Worm (Caenorhabditis elegans): ENCODE data around the gene C05D10.4.

- no peak for TF ChIP-seq F23B12.7 (tag; optimal IDR thresholded peaks at IDR 0.05; ENCODE audit: insufficient read depth)
- TF ChIP-seq dpff-1 (tag; optimal IDR thresholded peaks at IDR 0.05) = no peak
- no peak for TF ChIP-seq hrde-1 (tag; optimal IDR thresholded peaks at IDR 0.05; ENCODE audit: borderline replicate concordance)
- TF ChIP-seq repo-1 (tag; optimal IDR thresholded peaks at IDR 0.05) = no peak
- no peak for TF ChIP-seq nfya-1 (tag; optimal IDR thresholded peaks at IDR 0.05; ENCODE audit: borderline replicate concordance, insufficient read depth)
- TF ChIP-seq unc-62 (GFP tag; optimal IDR thresholded peaks at IDR 0.05) = no peak
- TF ChIP-seq ceh-91 (GFP tag; IDR thresholded peaks at IDR 0.05) = no peak
- TF ChIP-seq zfh-2 (GFP tag; conservative IDR thresholded peaks at IDR 0.05) = peak; percentile 20; the same call in 1 of the 2 replicates
- no peak for TF ChIP-seq Y95B8A.8 (GFP tag; IDR thresholded peaks at IDR 0.05)
- no peak for TF ChIP-seq Y79H2A.3 (GFP tag; conservative IDR thresholded peaks at IDR 0.05)
- TF ChIP-seq ztf-6 (GFP tag; IDR thresholded peaks at IDR 0.05) = no peak
Measured at ce11 chrIII:6139328-6139727, 36.7 kb upstream of the C05D10.4 start.
